Worm (Caenorhabditis elegans) whole organism, young adult: ENCODE results near the gene W08F4.1.

Experiments used
- B0019.2 ChIP-seq: fragments of 200-800 bp; sonication (Bioruptor generic); conservative IDR thresholded peaks from 2 replicates; pipeline ENCODE4 v1.3.6; 2022; ENCODE audit warnings: missing genetic modification reagents, missing genetic modification characterization, missing compliant biosample characterization
- C06A6.2 ChIP-seq: fragments of 200-800 bp; sonication (Bioruptor generic); conservative IDR thresholded peaks from 2 replicates; pipeline ENCODE4 v1.3.6; 2022; ENCODE audit warnings: missing genetic modification characterization, missing compliant biosample characterization
- F39B2.1 ChIP-seq: fragments of 200-800 bp; sonication (Bioruptor generic); IDR thresholded peaks from 2 replicates; pipeline ENCODE4 v1.3.6; 2022; ENCODE audit warnings: missing genetic modification reagents, missing genetic modification characterization, missing compliant biosample characterization
- F57A8.1 ChIP-seq: fragments of 200-800 bp; sonication (Bioruptor generic); optimal IDR thresholded peaks from 2 replicates; lab custom pipeline; 2018; ENCODE audit warnings: mild to moderate bottlenecking, missing genetic modification characterization, moderate library complexity, missing compliant biosample characterization
- F57C9.4 ChIP-seq: sonication (generic microtip); optimal IDR thresholded peaks from 2 replicates; lab custom pipeline; 2017; ENCODE audit warnings: mild to moderate bottlenecking, missing genetic modification characterization, missing compliant biosample characterization
- K11D2.4 ChIP-seq: fragments of 200-800 bp; sonication (Bioruptor generic); IDR thresholded peaks from 2 replicates; pipeline ENCODE4 v1.3.6; 2022; ENCODE audit warnings: missing genetic modification reagents, missing genetic modification characterization, missing compliant biosample characterization
- Y53F4B.3 ChIP-seq: fragments of 200-800 bp; sonication (Bioruptor generic); IDR thresholded peaks from 2 replicates; pipeline ENCODE4 v1.3.6; 2022; ENCODE audit warnings: missing genetic modification reagents, missing genetic modification characterization, missing compliant biosample characterization
- Y56A3A.18 ChIP-seq: fragments of 200-800 bp; sonication (Bioruptor generic); IDR thresholded peaks from 2 replicates; pipeline ENCODE4 v1.3.6; 2022; ENCODE audit warnings: missing genetic modification reagents, missing genetic modification characterization, missing compliant biosample characterization
- Y79H2A.3 ChIP-seq: fragments of 200-800 bp; sonication (Bioruptor generic); conservative IDR thresholded peaks from 2 replicates; pipeline ENCODE4 v1.3.6; 2022; ENCODE audit warnings: missing genetic modification reagents, missing genetic modification characterization, missing compliant biosample characterization
- akir-1 ChIP-seq: fragments of 200-800 bp; sonication (Bioruptor generic); optimal IDR thresholded peaks from 2 replicates; lab custom pipeline; 2018; ENCODE audit warnings: mild to moderate bottlenecking, missing genetic modification characterization, moderate library complexity, missing compliant biosample characterization
- attf-5 ChIP-seq: fragments of 200-800 bp; sonication (Bioruptor generic); optimal IDR thresholded peaks from 2 replicates; lab custom pipeline; 2018; ENCODE audit warnings: mild to moderate bottlenecking, missing genetic modification characterization, missing compliant biosample characterization
- cebp-1 ChIP-seq, 2 experiments: fragments of 200-800 bp in 1 of 2; sonication (Bioruptor generic) in 1 of 2; sonication (generic microtip) in 1 of 2; IDR thresholded peaks in 1 of 2; optimal IDR thresholded peaks in 1 of 2; 2 replicates each; pipeline versions ENCODE4 v1.3.6 to Lab custom; 2017 to 2022; ENCODE audit warnings: missing compliant biosample characterization in 2 of 2, missing genetic modification characterization in 2 of 2, mild to moderate bottlenecking in 1 of 2, missing genetic modification reagents in 1 of 2, moderate library complexity in 1 of 2
- ceh-40 ChIP-seq: fragments of 200-800 bp; sonication (Bioruptor generic); IDR thresholded peaks from 2 replicates; pipeline ENCODE4 v1.3.6; 2022; ENCODE audit warnings: missing genetic modification characterization, missing compliant biosample characterization
- chd-7 ChIP-seq: sonication (generic microtip); optimal IDR thresholded peaks from 2 replicates; lab custom pipeline; 2016; ENCODE audit warnings: mild to moderate bottlenecking, missing genetic modification characterization, moderate library complexity, missing compliant biosample characterization
- dox-1 ChIP-seq: fragments of 200-800 bp; sonication (Bioruptor generic); IDR thresholded peaks from 2 replicates; pipeline ENCODE4 v1.3.6; 2022; ENCODE audit warnings: missing genetic modification reagents, missing genetic modification characterization, missing compliant biosample characterization
- dpff-1 ChIP-seq: sonication (generic microtip); optimal IDR thresholded peaks from 2 replicates; lab custom pipeline; 2017; ENCODE audit warnings: mild to moderate bottlenecking, missing genetic modification characterization, missing compliant biosample characterization
- efl-1 ChIP-seq: fragments of 150-350 bp; optimal IDR thresholded peaks from 2 replicates; lab custom pipeline; 2014; ENCODE audit warnings: missing biosample characterization, missing genetic modification reagents, missing genetic modification characterization
- egrh-3 ChIP-seq: fragments of 200-800 bp; sonication (Bioruptor generic); IDR thresholded peaks from 2 replicates; pipeline ENCODE4 v1.3.6; 2022; ENCODE audit warnings: missing genetic modification reagents, missing genetic modification characterization, missing compliant biosample characterization
- hlh-26 ChIP-seq: fragments of 200-800 bp; sonication (Bioruptor generic); conservative IDR thresholded peaks from 2 replicates; pipeline ENCODE4 v1.3.6; 2022; ENCODE audit warnings: missing genetic modification reagents, missing genetic modification characterization, missing compliant biosample characterization
- hmg-1.2 ChIP-seq: fragments of 200-800 bp; sonication (Bioruptor generic); IDR thresholded peaks from 2 replicates; pipeline ENCODE4 v1.3.6; 2022; ENCODE audit warnings: missing genetic modification reagents, missing genetic modification characterization, missing compliant biosample characterization
- hsf-1 ChIP-seq: fragments of 200-800 bp; sonication (Bioruptor generic); IDR thresholded peaks from 2 replicates; pipeline ENCODE4 v1.3.6; 2022; ENCODE audit warnings: missing genetic modification reagents, missing genetic modification characterization, missing compliant biosample characterization
- let-607 ChIP-seq, 2 experiments: fragments of 200-800 bp in 1 of 2; sonication (Bioruptor generic) in 1 of 2; sonication (generic microtip) in 1 of 2; optimal IDR thresholded peaks; 2 replicates each; lab custom pipeline; 2016 to 2018; ENCODE audit warnings: mild to moderate bottlenecking in 2 of 2, missing compliant biosample characterization in 2 of 2, missing genetic modification characterization in 2 of 2, moderate library complexity in 2 of 2, missing genotype in 1 of 2
- lin-26 ChIP-seq: fragments of 200-800 bp; sonication (Bioruptor generic); IDR thresholded peaks from 2 replicates; pipeline ENCODE4 v1.3.6; 2022; ENCODE audit warnings: missing genetic modification reagents, missing genetic modification characterization, missing compliant biosample characterization
- lin-54 ChIP-seq: fragments of 200-800 bp; sonication (Bioruptor generic); optimal IDR thresholded peaks from 2 replicates; lab custom pipeline; 2018; ENCODE audit warnings: mild to moderate bottlenecking, missing genetic modification characterization, missing compliant biosample characterization
- lsy-27 ChIP-seq: sonication (generic microtip); optimal IDR thresholded peaks from 2 replicates; lab custom pipeline; 2017; ENCODE audit warnings: missing genetic modification characterization, mild to moderate bottlenecking, missing compliant biosample characterization, antibody characterized with exemption, missing genotype, borderline replicate concordance; ENCODE audit not compliant: insufficient read depth
- madf-3 ChIP-seq: fragments of 200-800 bp; sonication (Bioruptor generic); IDR thresholded peaks from 2 replicates; pipeline ENCODE4 v1.3.6; 2022; ENCODE audit warnings: missing genetic modification reagents, missing genetic modification characterization, missing compliant biosample characterization
- madf-6 ChIP-seq: fragments of 200-800 bp; sonication (Bioruptor generic); IDR thresholded peaks from 2 replicates; pipeline ENCODE4 v1.3.6; 2022; ENCODE audit warnings: missing genetic modification reagents, missing genetic modification characterization, missing compliant biosample characterization
- mes-4 ChIP-seq: sonication (generic microtip); optimal IDR thresholded peaks from 2 replicates; lab custom pipeline; 2016; ENCODE audit warnings: missing genotype, missing genetic modification characterization, missing compliant biosample characterization
- nhr-27 ChIP-seq: fragments of 200-800 bp; sonication (Bioruptor generic); optimal IDR thresholded peaks from 2 replicates; lab custom pipeline; 2018; ENCODE audit warnings: mild to moderate bottlenecking, missing genetic modification characterization, moderate library complexity, missing compliant biosample characterization
- rcor-1 ChIP-seq: fragments of 200-800 bp; sonication (Bioruptor generic); IDR thresholded peaks from 2 replicates; pipeline ENCODE4 v1.3.6; 2022; ENCODE audit warnings: missing genetic modification reagents, missing genetic modification characterization, missing compliant biosample characterization
- rec-8 ChIP-seq, 2 experiments: sonication (generic microtip); optimal IDR thresholded peaks; 2 replicates each; lab custom pipeline; 2016; ENCODE audit warnings: mild to moderate bottlenecking in 2 of 2, missing genetic modification characterization in 2 of 2, missing genetic modification reagents in 2 of 2, missing genotype in 2 of 2, missing biosample characterization in 1 of 2, missing compliant biosample characterization in 1 of 2, moderate library complexity in 1 of 2
- tlf-1 ChIP-seq: fragments of 200-800 bp; sonication (Bioruptor generic); optimal IDR thresholded peaks from 2 replicates; lab custom pipeline; 2018; ENCODE audit warnings: mild to moderate bottlenecking, missing genetic modification characterization, missing compliant biosample characterization
- zfh-2 ChIP-seq: fragments of 200-800 bp; sonication (Bioruptor generic); conservative IDR thresholded peaks from 2 replicates; pipeline ENCODE4 v1.3.6; 2022; ENCODE audit warnings: missing genetic modification reagents, missing genetic modification characterization, missing compliant biosample characterization

Gene W08F4.1

ce11 chrII:625926-626325 lies 32.6 kb downstream of the W08F4.1 start (continued):
- no peak for TF ChIP-seq dpff-1
- TF ChIP-seq mes-4 (tag; lab: Kevin White, UChicago), result no peak
- no peak for TF ChIP-seq let-607 (tag; optimal IDR thresholded peaks at IDR 0.05; lab: Kevin White, UChicago)
- no peak for TF ChIP-seq K11D2.4 (GFP tag; lab: Robert Waterston, UW)
- TF ChIP-seq zfh-2, result peak; percentile 57; the same call in 1 of the 2 replicates
- peak; percentile 93 for TF ChIP-seq hmg-1.2 (GFP tag; lab: Robert Waterston, UW)
- no peak for TF ChIP-seq lin-26
- TF ChIP-seq lsy-27 (tag; lab: Kevin White, UChicago), result no peak
- TF ChIP-seq hsf-1 (GFP tag; lab: Robert Waterston, UW), result no peak
- TF ChIP-seq attf-5 (GFP tag; lab: Kevin White, UChicago), result no peak
- no peak for TF ChIP-seq F39B2.1 (GFP tag; lab: Robert Waterston, UW)
- TF ChIP-seq nhr-27, result no peak
- no peak for TF ChIP-seq cebp-1 (GFP tag; IDR thresholded peaks at IDR 0.05; lab: Robert Waterston, UW)
- no peak for TF ChIP-seq cebp-1 (tag; optimal IDR thresholded peaks at IDR 0.05; lab: Kevin White, UChicago)
- no peak for TF ChIP-seq C06A6.2
- TF ChIP-seq F57A8.1 (GFP tag; lab: Kevin White, UChicago), result no peak
- TF ChIP-seq akir-1, result no peak
- TF ChIP-seq dox-1 (GFP tag; lab: Robert Waterston, UW), result no peak

ce11 chrII:627205-627604 lies 33.9 kb downstream of the W08F4.1 start, which contains the start of gene arrd-1:
TSS of gene arrd-1 (plus strand) at chrII:627505.
- TF ChIP-seq F57C9.4 (no peak), efl-1 (GFP tag; lab: Kevin White, UChicago) (no peak), madf-3 (GFP tag; lab: Robert Waterston, UW) (no peak), F57A8.1 (GFP tag; lab: Kevin White, UChicago) (no peak), tlf-1 (GFP tag; lab: Kevin White, UChicago) (no peak), mes-4 (tag; lab: Kevin White, UChicago) (no peak), hlh-26 (GFP tag; lab: Robert Waterston, UW) (no peak), lin-54 (GFP tag; lab: Kevin White, UChicago) (no peak), Y79H2A.3 (GFP tag; lab: Robert Waterston, UW) (no peak), rec-8 (tag; optimal IDR thresholded peaks at IDR 0.05; lab: Kevin White, UChicago) (no peak), B0019.2 (no peak)

ce11 chrII:627913-628312 lies 34.6 kb downstream of the W08F4.1 start:
- TF ChIP-seq chd-7 (tag; lab: Kevin White, UChicago), result no peak

ce11 chrII:629454-629853 lies 36.1 kb downstream of the W08F4.1 start:
- TF ChIP-seq egrh-3 (peak; percentile 91), Y53F4B.3 (GFP tag; lab: Robert Waterston, UW) (peak; percentile 96; the same call in 1 of the 2 replicates)

ce11 chrII:632545-632944 lies 39.2 kb downstream of the W08F4.1 start:
- TF ChIP-seq Y56A3A.18 (GFP tag; lab: Robert Waterston, UW) (0 out of 2 replicates have a peak, but pooled peaks have one; percentile 26), madf-3 (GFP tag; lab: Robert Waterston, UW) (0 out of 2 replicates have a peak, but pooled peaks have one; percentile 71), egrh-3 (peak; percentile 29; the same call in 1 of the 2 replicates), madf-6 (peak; percentile 57; the same call in 1 of the 2 replicates), rcor-1 (peak; percentile 59; the same call in 1 of the 2 replicates), hsf-1 (GFP tag; lab: Robert Waterston, UW) (peak; percentile 98), ceh-40 (GFP tag; lab: Robert Waterston, UW) (peak; percentile 72; the same call in 1 of the 2 replicates), dox-1 (GFP tag; lab: Robert Waterston, UW) (peak; percentile 87)
- TF ChIP-seq, all 124 proteins: peak for 8; not testable (repeated sequence) for 116
